ENCODE assay signal across 5 worm cellular contexts in the genomic region with DNA sequence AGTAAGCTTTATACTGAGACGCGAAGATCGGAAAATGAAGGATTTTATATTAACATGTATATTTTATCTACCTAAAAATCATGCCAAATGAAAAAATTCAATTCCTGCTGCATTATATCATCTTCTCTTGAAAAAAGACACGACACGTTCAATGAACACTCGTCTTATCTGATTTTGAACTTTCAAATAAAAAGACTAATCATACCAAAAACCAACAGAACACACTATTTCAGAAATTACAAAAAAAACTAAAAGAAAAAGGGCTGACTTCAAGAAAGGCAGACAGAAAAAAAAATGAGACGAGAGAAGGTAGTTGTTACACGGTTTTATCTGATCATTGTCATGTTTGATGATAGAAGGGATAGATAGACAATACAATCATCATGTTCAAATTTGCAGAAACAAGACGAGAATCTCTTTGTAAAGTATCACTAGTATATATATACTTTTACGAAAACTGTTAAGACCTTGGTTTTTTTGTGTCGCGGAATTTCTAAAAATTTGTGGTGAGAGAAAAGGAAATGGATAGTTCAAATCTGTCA.
TF ChIP-seq lines count a peak whose summit lies in the region.

No protein-coding gene starts in this region.

TF ChIP-seq in whole organism, L1 larva, 84 proteins besides CTCF, POLR2A, EP300 and RAD21:
- TF ChIP-seq hlh-4 (tag; optimal IDR thresholded peaks at IDR 0.05; lab: Kevin White, UChicago) (no peak), nhr-20 (tag; optimal IDR thresholded peaks at IDR 0.05; lab: Kevin White, UChicago) (peak; percentile 22), lin-14 (GFP tag; optimal IDR thresholded peaks at IDR 0.05; lab: Kevin White, UChicago) (peak; percentile 57), elt-3 (tag; optimal IDR thresholded peaks at IDR 0.05; lab: Kevin White, UChicago) (peak in 1 of 6 experiments; percentile 8), nhr-85 (tag; lab: Kevin White, UChicago) (peak; percentile 80), snu-23 (GFP tag; optimal IDR thresholded peaks at IDR 0.05; lab: Kevin White, UChicago) (peak; percentile 10), elt-2 (tag; optimal IDR thresholded peaks at IDR 0.05; lab: Kevin White, UChicago) (no peak), lin-35 (GFP tag; optimal IDR thresholded peaks at IDR 0.05; lab: Kevin White, UChicago) (peak in 1 of 2 experiments; percentile 12)
TF ChIP-seq in whole organism, L1 larva: peak in this region for 6.

TF ChIP-seq in whole organism, L2 larva, 48 proteins besides CTCF, POLR2A, EP300 and RAD21:
- TF ChIP-seq nhr-10 (tag; optimal IDR thresholded peaks at IDR 0.05; lab: Kevin White, UChicago) (no peak), fos-1 (tag; optimal IDR thresholded peaks at IDR 0.05; lab: Kevin White, UChicago) (no peak), mbf-1 (tag; optimal IDR thresholded peaks at IDR 0.05; lab: Kevin White, UChicago) (no peak), elt-1 (tag; optimal IDR thresholded peaks at IDR 0.05; lab: Kevin White, UChicago) (no peak), nhr-25 (tag; optimal IDR thresholded peaks at IDR 0.05; lab: Kevin White, UChicago) (peak; percentile 41)

TF ChIP-seq in whole organism, L3 larva, 47 proteins besides CTCF, POLR2A, EP300 and RAD21:
- peak; percentile 11 for TF ChIP-seq nhr-23 (tag; optimal IDR thresholded peaks at IDR 0.05; lab: Kevin White, UChicago)
- no peak for TF ChIP-seq nhr-28 (tag; optimal IDR thresholded peaks at IDR 0.05; lab: Kevin White, UChicago)
- TF ChIP-seq elt-1 (tag; optimal IDR thresholded peaks at IDR 0.05; lab: Kevin White, UChicago) = peak; percentile 93
- TF ChIP-seq eor-1 (tag; optimal IDR thresholded peaks at IDR 0.05; lab: Kevin White, UChicago) = no peak
- no peak for TF ChIP-seq ceh-82 (tag; optimal IDR thresholded peaks at IDR 0.05; lab: Kevin White, UChicago)
TF ChIP-seq in whole organism, L3 larva: peak in this region for 2.

TF ChIP-seq in whole organism, L4 larva, 104 proteins besides CTCF, POLR2A, EP300 and RAD21 (continues in another document):
- TF ChIP-seq Y75B8A.6 (GFP tag; IDR thresholded peaks at IDR 0.05; lab: Robert Waterston, UW) (no peak), nhr-77 (tag; optimal IDR thresholded peaks at IDR 0.05; lab: Kevin White, UChicago) (peak; percentile 16), set-16 (GFP tag; IDR thresholded peaks at IDR 0.05; lab: Robert Waterston, UW) (no peak), cey-2 (tag; optimal IDR thresholded peaks at IDR 0.05; lab: Kevin White, UChicago; ENCODE audit: borderline replicate concordance, insufficient read depth) (peak; percentile 49), tra-1 (GFP tag; IDR thresholded peaks at IDR 0.05; lab: Robert Waterston, UW) (0 out of 2 replicates have a peak, but pooled peaks have one; percentile 42), F26F4.8 (GFP tag; conservative IDR thresholded peaks at IDR 0.05; lab: Robert Waterston, UW) (no peak), nhr-102 (tag; optimal IDR thresholded peaks at IDR 0.05; lab: Kevin White, UChicago) (no peak), hlh-30 (tag; optimal IDR thresholded peaks at IDR 0.05; lab: Kevin White, UChicago; ENCODE audit: insufficient read depth) (no peak), fkh-10 (GFP tag; optimal IDR thresholded peaks at IDR 0.05; lab: Kevin White, UChicago) (no peak), jun-1 (tag; optimal IDR thresholded peaks at IDR 0.05; lab: Kevin White, UChicago) (no peak), nhr-28 (tag; optimal IDR thresholded peaks at IDR 0.05; lab: Kevin White, UChicago) (peak; percentile 70), dmd-8 (GFP tag; IDR thresholded peaks at IDR 0.05; lab: Robert Waterston, UW) (no peak), aha-1 (tag; lab: Kevin White, UChicago) (peak; percentile 23), spr-1 (tag; optimal IDR thresholded peaks at IDR 0.05; lab: Kevin White, UChicago) (no peak), daf-16 (GFP tag; optimal IDR thresholded peaks at IDR 0.05; lab: Kevin White, UChicago) (no peak), daf-16 (tag; optimal IDR thresholded peaks at IDR 0.05; lab: Kevin White, UChicago) (no peak), Y48G9A.11 (GFP tag; IDR thresholded peaks at IDR 0.05; lab: Robert Waterston, UW) (no peak), arid-1 (GFP tag; conservative IDR thresholded peaks at IDR 0.05; lab: Robert Waterston, UW) (no peak), dmd-9 (GFP tag; IDR thresholded peaks at IDR 0.05; lab: Robert Waterston, UW) (no peak), saeg-2 (GFP tag; IDR thresholded peaks at IDR 0.05; lab: Robert Waterston, UW) (no peak), gei-8 (GFP tag; optimal IDR thresholded peaks at IDR 0.05; lab: Kevin White, UChicago) (no peak), lsy-2 (tag; optimal IDR thresholded peaks at IDR 0.05; lab: Kevin White, UChicago) (no peak), ces-1 (GFP tag; optimal IDR thresholded peaks at IDR 0.05; lab: Kevin White, UChicago) (no peak), zip-11 (GFP tag; IDR thresholded peaks at IDR 0.05; lab: Robert Waterston, UW) (no peak), ZK546.5 (tag; optimal IDR thresholded peaks at IDR 0.05; lab: Kevin White, UChicago) (no peak), nhr-25 (tag; optimal IDR thresholded peaks at IDR 0.05; lab: Kevin White, UChicago; ENCODE audit: borderline replicate concordance, insufficient read depth) (no peak), dmd-6 (GFP tag; IDR thresholded peaks at IDR 0.05; lab: Robert Waterston, UW) (peak; percentile 39; the same call in 1 of the 2 replicates), nhr-76 (tag; optimal IDR thresholded peaks at IDR 0.05; lab: Kevin White, UChicago) (peak; percentile 25), ceh-62 (tag; optimal IDR thresholded peaks at IDR 0.05; lab: Kevin White, UChicago) (no peak), dve-1 (tag; optimal IDR thresholded peaks at IDR 0.05; lab: Kevin White, UChicago; ENCODE audit: insufficient read depth) (peak; percentile 23), ceh-32 (tag; optimal IDR thresholded peaks at IDR 0.05; lab: Kevin White, UChicago; ENCODE audit: poor library complexity) (no peak), dpl-1 (GFP tag; optimal IDR thresholded peaks at IDR 0.05; lab: Kevin White, UChicago) (no peak), ama-1 (optimal IDR thresholded peaks at IDR 0.05; lab: Kevin White, UChicago) (no peak), lin-15B (tag; optimal IDR thresholded peaks at IDR 0.05; lab: Kevin White, UChicago) (no peak)

TF ChIP-seq in whole organism, young adult, 124 proteins besides CTCF, POLR2A, EP300 and RAD21:
- TF ChIP-seq snpc-1.1 (tag; optimal IDR thresholded peaks at IDR 0.05; lab: Kevin White, UChicago; ENCODE audit: insufficient read depth) (no peak), mel-28 (tag; optimal IDR thresholded peaks at IDR 0.05; lab: Kevin White, UChicago; ENCODE audit: borderline replicate concordance) (no peak), dox-1 (GFP tag; IDR thresholded peaks at IDR 0.05; lab: Robert Waterston, UW) (no peak), ztf-28 (GFP tag; IDR thresholded peaks at IDR 0.05; lab: Robert Waterston, UW) (no peak), nhr-90 (tag; optimal IDR thresholded peaks at IDR 0.05; lab: Kevin White, UChicago) (no peak), lin-40 (tag; optimal IDR thresholded peaks at IDR 0.05; lab: Kevin White, UChicago) (peak; percentile 21), Y53G8AR.9 (GFP tag; conservative IDR thresholded peaks at IDR 0.05; lab: Robert Waterston, UW) (no peak), ceh-100 (GFP tag; IDR thresholded peaks at IDR 0.05; lab: Robert Waterston, UW) (no peak), C06A6.2 (GFP tag; conservative IDR thresholded peaks at IDR 0.05; lab: Robert Waterston, UW) (0 out of 2 replicates have a peak, but pooled peaks have one; percentile 54), nhr-80 (tag; optimal IDR thresholded peaks at IDR 0.05; lab: Kevin White, UChicago) (no peak), attf-6 (GFP tag; IDR thresholded peaks at IDR 0.05; lab: Robert Waterston, UW) (no peak), somi-1 (GFP tag; optimal IDR thresholded peaks at IDR 0.05; lab: Kevin White, UChicago) (peak; percentile 59), ztf-26 (tag; optimal IDR thresholded peaks at IDR 0.05; lab: Kevin White, UChicago) (peak; percentile 45)
